Fruit fly (Drosophila melanogaster): Measurements from ENCODE around the gene CG42458.

dm6 chr3L:7422578-7422977 is 1.0 kb upstream of the CG42458 start:
- TF ChIP-seq CG32121 (GFP tag; IDR thresholded peaks at IDR 0.05) = no peak
- no peak for TF ChIP-seq rn (GFP tag; IDR thresholded peaks at IDR 0.05)
- no peak for TF ChIP-seq EcR (GFP tag; optimal IDR thresholded peaks at IDR 0.05)
- no peak for TF ChIP-seq fd96Ca (GFP tag; IDR thresholded peaks at IDR 0.05)
- no peak for TF ChIP-seq CG4496 (GFP tag; IDR thresholded peaks at IDR 0.05)
- TF ChIP-seq CG34367 (tag; optimal IDR thresholded peaks at IDR 0.05) = no peak
- TF ChIP-seq CG17806 (tag; optimal IDR thresholded peaks at IDR 0.05) = no peak
- no peak for TF ChIP-seq CG8301 (tag; optimal IDR thresholded peaks at IDR 0.05)
- TF ChIP-seq CG12605 (GFP tag; IDR thresholded peaks at IDR 0.05) = no peak
- no peak for TF ChIP-seq CG15710 (tag; optimal IDR thresholded peaks at IDR 0.05)
- TF ChIP-seq Ets98B (GFP tag; IDR thresholded peaks at IDR 0.05) = no peak

All from whole organism, pupa.